Worm (Caenorhabditis elegans): Measurements from ENCODE around the gene pah-1.

Gene pah-1

DNA sequence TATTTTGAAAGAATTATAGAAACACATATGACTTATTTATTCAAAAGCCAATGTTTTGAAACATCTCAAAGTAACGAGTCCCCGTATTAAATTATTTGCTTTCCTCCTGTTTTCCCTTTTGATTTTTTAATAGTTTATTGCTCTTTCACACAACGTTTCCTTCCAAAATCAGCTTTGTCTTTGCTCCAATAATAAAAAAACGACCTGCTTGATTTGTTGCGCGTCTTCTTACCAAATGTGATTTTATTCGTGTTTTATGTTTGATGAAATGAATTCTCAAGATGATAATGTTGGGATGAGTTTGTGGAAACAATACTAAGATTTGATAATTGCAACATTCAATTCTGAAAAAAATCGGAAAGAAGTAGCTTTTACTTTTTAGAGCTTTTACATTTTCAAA is 45.5 kb upstream of the pah-1 start:
- TF ChIP-seq snpc-4 (tag; optimal IDR thresholded peaks at IDR 0.05) (no peak), pqm-1 (tag; optimal IDR thresholded peaks at IDR 0.05) (no peak), nhr-67 (tag; optimal IDR thresholded peaks at IDR 0.05) (no peak), fkh-2 (tag; optimal IDR thresholded peaks at IDR 0.05) (no peak), mdl-1 (tag; optimal IDR thresholded peaks at IDR 0.05) (no peak), nhr-43 (tag; optimal IDR thresholded peaks at IDR 0.05; ENCODE audit: poor library complexity, severe bottlenecking) (no peak), zag-1 (tag; optimal IDR thresholded peaks at IDR 0.05) (no peak), elt-2 (tag; optimal IDR thresholded peaks at IDR 0.05) (no peak), lsy-12 (tag; optimal IDR thresholded peaks at IDR 0.05) (no peak), ZK546.5 (tag; optimal IDR thresholded peaks at IDR 0.05) (no peak), nhr-77 (tag; optimal IDR thresholded peaks at IDR 0.05) (no peak), lin-39 (tag; optimal IDR thresholded peaks at IDR 0.05) (no peak)

DNA sequence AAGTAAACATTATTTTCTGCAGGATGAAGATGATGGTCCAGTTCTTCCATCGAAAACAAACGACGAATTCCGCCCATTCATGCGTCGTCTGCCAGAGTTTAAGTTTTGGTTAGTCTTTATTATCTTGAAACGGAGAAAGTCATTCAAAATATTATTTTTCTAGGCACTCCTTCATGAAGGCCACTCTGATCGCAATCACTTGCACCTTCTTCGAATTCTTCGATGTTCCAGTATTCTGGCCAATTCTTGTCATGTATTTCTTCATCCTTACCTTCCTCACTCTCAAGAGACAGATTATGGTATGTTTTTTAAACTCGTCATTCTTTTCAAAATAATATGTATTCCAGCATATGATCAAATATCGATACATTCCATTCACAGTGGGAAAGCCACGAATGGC is 45.0 kb upstream of the pah-1 start:
- TF ChIP-seq nfya-1 (tag; optimal IDR thresholded peaks at IDR 0.05; ENCODE audit: insufficient read depth) (no peak), lsy-12 (tag; optimal IDR thresholded peaks at IDR 0.05) (no peak), nhr-76 (tag; optimal IDR thresholded peaks at IDR 0.05) (no peak), lin-39 (tag; optimal IDR thresholded peaks at IDR 0.05) (peak; percentile 23), mml-1 (tag; optimal IDR thresholded peaks at IDR 0.05) (no peak), nhr-25 (tag; optimal IDR thresholded peaks at IDR 0.05) (peak; percentile 3), nhr-43 (tag; optimal IDR thresholded peaks at IDR 0.05; ENCODE audit: poor library complexity, severe bottlenecking) (peak; percentile 9), ama-1 (optimal IDR thresholded peaks at IDR 0.05) (peak; percentile 91)

DNA sequence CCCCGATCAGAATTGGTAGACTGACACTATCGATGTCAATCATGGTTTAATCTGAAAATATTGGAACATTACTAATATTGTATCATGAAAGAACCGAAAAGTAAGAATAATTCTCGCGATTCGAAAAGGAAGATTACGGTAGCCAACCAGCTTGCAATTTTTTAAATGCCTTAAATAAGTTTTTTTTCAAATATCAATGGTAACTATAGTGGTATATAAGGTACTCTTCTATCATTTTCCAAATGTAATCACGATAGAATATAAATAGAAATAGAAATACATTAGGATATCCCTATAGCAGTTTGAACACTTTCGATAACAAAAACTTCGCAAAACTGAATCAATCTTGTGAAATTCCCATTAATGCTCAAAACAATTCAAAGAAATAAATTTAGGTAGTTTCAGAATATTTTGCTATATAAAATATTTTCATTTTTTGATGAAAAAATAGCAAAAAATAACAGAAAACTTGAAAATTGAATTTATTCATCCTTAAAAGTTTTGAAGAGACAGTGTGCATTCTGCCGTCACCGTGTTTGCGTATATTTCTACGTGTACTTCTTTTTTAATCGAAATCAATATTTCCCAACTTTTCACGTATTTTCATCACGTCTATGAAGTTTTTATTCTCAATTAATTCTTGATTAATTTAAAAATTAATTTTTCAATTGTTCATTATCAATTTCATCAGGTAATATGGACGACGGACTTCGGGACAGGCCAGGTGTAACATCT is 44.0 kb upstream of the pah-1 start, which contains the start of the genes F46C5.9 and rer-1:
F46C5.9 (minus strand) TSS at position 51 of the 735 bp plus-strand sequence.
rer-1 (plus strand) TSS at position 692 of the 735 bp plus-strand sequence.
- TF ChIP-seq pha-4 (tag; optimal IDR thresholded peaks at IDR 0.05) (peak; percentile 66), ztf-4 (tag; optimal IDR thresholded peaks at IDR 0.05) (no peak), unc-39 (tag; optimal IDR thresholded peaks at IDR 0.05) (no peak), nhr-23 (tag; optimal IDR thresholded peaks at IDR 0.05) (peak; percentile 7)

DNA sequence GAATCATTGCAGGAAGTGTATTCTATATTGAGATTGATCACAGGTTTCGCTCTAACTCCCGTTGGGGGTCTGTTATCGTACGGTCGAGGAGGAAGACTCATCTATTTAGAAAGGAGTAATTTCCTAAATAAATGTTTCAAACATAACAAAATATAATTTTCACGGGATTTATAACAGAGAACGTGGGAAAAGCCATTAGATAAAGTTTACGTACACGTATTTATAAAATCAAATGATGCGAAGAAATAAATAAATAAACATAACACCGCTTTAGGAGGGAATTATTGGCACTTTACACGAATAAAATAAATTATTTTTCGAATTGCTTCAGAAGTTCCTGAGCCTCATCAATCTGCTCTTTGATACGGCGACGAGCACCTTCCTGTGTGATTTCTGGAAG is 41.7 kb upstream of the pah-1 start, which contains the start of gene F07H5.10:
F07H5.10 (minus strand) TSS at position 101 of the 400 bp plus-strand sequence.
- TF ChIP-seq unc-39 (tag; optimal IDR thresholded peaks at IDR 0.05) (no peak), fkh-10 (GFP tag; optimal IDR thresholded peaks at IDR 0.05) (no peak), lsy-12 (tag; optimal IDR thresholded peaks at IDR 0.05) (no peak), ZK546.5 (tag; optimal IDR thresholded peaks at IDR 0.05) (no peak), skn-1 (tag; optimal IDR thresholded peaks at IDR 0.05) (no peak), nhr-12 (tag; optimal IDR thresholded peaks at IDR 0.05) (no peak), hmg-11 (tag; optimal IDR thresholded peaks at IDR 0.05) (no peak), ztf-4 (tag; optimal IDR thresholded peaks at IDR 0.05) (no peak), nhr-76 (tag; optimal IDR thresholded peaks at IDR 0.05) (no peak), fkh-2 (tag; optimal IDR thresholded peaks at IDR 0.05) (no peak), lin-39 (tag; optimal IDR thresholded peaks at IDR 0.05) (no peak), ztf-11 (tag; optimal IDR thresholded peaks at IDR 0.05) (no peak), mml-1 (tag; optimal IDR thresholded peaks at IDR 0.05) (no peak), daf-12 (tag; optimal IDR thresholded peaks at IDR 0.05) (no peak), ceh-16 (tag; optimal IDR thresholded peaks at IDR 0.05) (no peak), R02D3.7 (tag; optimal IDR thresholded peaks at IDR 0.05) (no peak), elt-2 (tag; optimal IDR thresholded peaks at IDR 0.05) (no peak), tbx-2 (tag; optimal IDR thresholded peaks at IDR 0.05) (no peak), nhr-11 (tag; optimal IDR thresholded peaks at IDR 0.05) (no peak)

DNA sequence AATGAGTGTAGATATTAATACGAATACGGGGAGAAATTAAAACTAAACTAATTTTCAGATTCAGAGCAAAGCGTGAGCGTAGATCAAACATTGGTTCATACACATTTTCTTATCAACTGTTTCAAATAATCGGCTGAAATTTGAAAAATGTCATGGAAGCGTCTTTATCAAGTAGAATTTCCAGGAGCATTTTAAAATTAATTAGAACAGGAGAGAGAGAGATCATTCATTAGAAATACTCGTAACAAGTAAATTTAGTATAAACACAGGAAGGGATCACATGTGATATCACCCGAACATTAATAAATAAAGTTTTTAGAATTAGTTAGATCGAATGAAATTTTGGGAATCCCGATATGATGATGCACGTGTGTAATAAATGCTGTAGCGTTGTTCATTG is 40.1 kb upstream of the pah-1 start, which contains the start of gene pho-13:
pho-13 (minus strand) TSS at position 101 of the 400 bp plus-strand sequence.
- TF ChIP-seq hmg-11 (tag; optimal IDR thresholded peaks at IDR 0.05) (no peak), eor-1 (tag; optimal IDR thresholded peaks at IDR 0.05) (no peak), lin-15B (tag; optimal IDR thresholded peaks at IDR 0.05) (no peak), zag-1 (tag; optimal IDR thresholded peaks at IDR 0.05) (no peak), elt-2 (tag; optimal IDR thresholded peaks at IDR 0.05) (peak; percentile 6), snpc-4 (tag; optimal IDR thresholded peaks at IDR 0.05) (no peak)
